Worm (Caenorhabditis elegans) whole organism, L2 larva: ENCODE measurements around the gene W05E10.2.

Experiments
- C34F6.9 ChIP-seq: fragments of 150-350 bp; optimal IDR thresholded peaks from 2 replicates; lab custom pipeline; 2014; ENCODE audit warnings: missing biosample characterization, missing genetic modification characterization
- F13H6.1 ChIP-seq: sonication (generic microtip); optimal IDR thresholded peaks from 2 replicates; lab custom pipeline; 2016; ENCODE audit warnings: missing genetic modification characterization, missing compliant biosample characterization
- R02D3.7 ChIP-seq: fragments of 150-350 bp; optimal IDR thresholded peaks from 2 replicates; lab custom pipeline; 2014; ENCODE audit warnings: missing biosample characterization, missing genetic modification characterization
- Y55F3AM.14 ChIP-seq: fragments of 200-800 bp; sonication (Bioruptor generic); optimal IDR thresholded peaks from 2 replicates; lab custom pipeline; 2018; ENCODE audit warnings: mild to moderate bottlenecking, missing genetic modification characterization, missing compliant biosample characterization
- alr-1 ChIP-seq: fragments of 150-350 bp; optimal IDR thresholded peaks from 2 replicates; lab custom pipeline; 2014; ENCODE audit warnings: missing biosample characterization, missing genetic modification characterization
- aly-2 ChIP-seq: fragments of 150-350 bp; optimal IDR thresholded peaks from 2 replicates; lab custom pipeline; 2014; ENCODE audit warnings: missing biosample characterization, missing genetic modification characterization
- ama-1 ChIP-seq: fragments of 150-350 bp; optimal IDR thresholded peaks from 2 replicates; lab custom pipeline; 2018; ENCODE audit warnings: inconsistent platforms
- blmp-1 ChIP-seq: sonication (generic microtip); optimal IDR thresholded peaks from 2 replicates; lab custom pipeline; 2017; ENCODE audit warnings: missing genetic modification characterization, mild to moderate bottlenecking, missing compliant biosample characterization, antibody characterized with exemption, moderate library complexity; ENCODE audit not compliant: insufficient read depth
- ceh-16 ChIP-seq: fragments of 150-350 bp; optimal IDR thresholded peaks from 2 replicates; lab custom pipeline; 2014; ENCODE audit warnings: missing biosample characterization, missing genetic modification characterization
- ceh-82 ChIP-seq: fragments of 150-350 bp; optimal IDR thresholded peaks from 2 replicates; lab custom pipeline; 2014; ENCODE audit warnings: missing biosample characterization, missing genetic modification characterization
- crh-2 ChIP-seq: sonication (generic microtip); optimal IDR thresholded peaks from 2 replicates; lab custom pipeline; 2017; ENCODE audit warnings: missing biosample characterization, missing genetic modification characterization
- dmd-4 ChIP-seq: sonication (generic microtip); optimal IDR thresholded peaks from 2 replicates; lab custom pipeline; 2017; ENCODE audit warnings: missing biosample characterization, missing genetic modification characterization
- elt-1 ChIP-seq: fragments of 150-350 bp; optimal IDR thresholded peaks from 2 replicates; lab custom pipeline; 2014; ENCODE audit warnings: missing biosample characterization, missing genetic modification characterization
- fos-1 ChIP-seq: fragments of 150-350 bp; optimal IDR thresholded peaks from 2 replicates; lab custom pipeline; 2014; ENCODE audit warnings: missing biosample characterization, missing genetic modification characterization
- gmeb-1 ChIP-seq: fragments of 150-350 bp; optimal IDR thresholded peaks from 2 replicates; lab custom pipeline; 2014; ENCODE audit warnings: missing biosample characterization, missing genetic modification characterization
- lin-11 ChIP-seq: fragments of 150-350 bp; sonication (generic microtip); optimal IDR thresholded peaks from 2 replicates; lab custom pipeline; 2014; ENCODE audit warnings: missing biosample characterization, missing genetic modification characterization, inconsistent platforms, mixed read lengths
- lin-13 ChIP-seq: fragments of 150-350 bp; optimal IDR thresholded peaks from 2 replicates; lab custom pipeline; 2014; ENCODE audit warnings: missing biosample characterization, missing genetic modification reagents, missing genetic modification characterization
- lin-39 ChIP-seq: fragments of 150-350 bp; optimal IDR thresholded peaks from 2 replicates; lab custom pipeline; 2014; ENCODE audit warnings: missing biosample characterization, missing genetic modification reagents, missing genetic modification characterization
- lsy-2 ChIP-seq, 2 experiments: fragments of 150-350 bp in 1 of 2; sonication (generic microtip) in 1 of 2; optimal IDR thresholded peaks; 2 replicates each; lab custom pipeline; 2014 to 2017; ENCODE audit warnings: missing biosample characterization in 2 of 2, missing genetic modification characterization in 2 of 2
- mab-5 ChIP-seq: fragments of 150-350 bp; optimal IDR thresholded peaks from 2 replicates; lab custom pipeline; 2014; ENCODE audit warnings: missing biosample characterization, missing genetic modification characterization
- mbf-1 ChIP-seq: sonication (generic microtip); optimal IDR thresholded peaks from 2 replicates; lab custom pipeline; 2017; ENCODE audit warnings: missing biosample characterization, missing genetic modification characterization
- mdl-1 ChIP-seq, 2 experiments: fragments of 150-350 bp in 1 of 2; sonication (generic microtip) in 1 of 2; optimal IDR thresholded peaks; 2 replicates each; lab custom pipeline; 2017; ENCODE audit warnings: missing biosample characterization in 2 of 2, missing genetic modification characterization in 2 of 2
- nhr-10 ChIP-seq: sonication (generic microtip); optimal IDR thresholded peaks from 2 replicates; lab custom pipeline; 2017; ENCODE audit warnings: missing biosample characterization, missing genetic modification characterization
- nhr-11 ChIP-seq: fragments of 150-350 bp; optimal IDR thresholded peaks from 2 replicates; lab custom pipeline; 2014; ENCODE audit warnings: missing biosample characterization, missing genetic modification characterization
- nhr-129 ChIP-seq: fragments of 150-350 bp; optimal IDR thresholded peaks from 2 replicates; lab custom pipeline; 2014; ENCODE audit warnings: missing biosample characterization, missing genetic modification characterization
- nhr-21 ChIP-seq: fragments of 150-350 bp; optimal IDR thresholded peaks from 2 replicates; lab custom pipeline; 2014; ENCODE audit warnings: missing biosample characterization, missing genetic modification characterization
- nhr-23 ChIP-seq: fragments of 150-350 bp; optimal IDR thresholded peaks from 2 replicates; lab custom pipeline; 2014; ENCODE audit warnings: missing biosample characterization, missing genetic modification reagents, missing genetic modification characterization
- nhr-237 ChIP-seq: fragments of 150-350 bp; optimal IDR thresholded peaks from 2 replicates; lab custom pipeline; 2014; ENCODE audit warnings: missing biosample characterization, missing genetic modification characterization
- nhr-25 ChIP-seq: fragments of 150-350 bp; sonication (generic microtip); optimal IDR thresholded peaks from 3 replicates; lab custom pipeline; 2014; ENCODE audit warnings: missing biosample characterization, missing genetic modification characterization
- nhr-6 ChIP-seq: fragments of 150-350 bp; optimal IDR thresholded peaks from 2 replicates; lab custom pipeline; 2014; ENCODE audit warnings: missing biosample characterization, missing genetic modification characterization
- peb-1 ChIP-seq: fragments of 150-350 bp; optimal IDR thresholded peaks from 2 replicates; lab custom pipeline; 2014; ENCODE audit warnings: missing biosample characterization, missing genetic modification characterization
- skn-1 ChIP-seq: sonication (generic microtip); optimal IDR thresholded peaks from 2 replicates; lab custom pipeline; 2017; ENCODE audit warnings: missing biosample characterization, missing genetic modification characterization
- sma-3 ChIP-seq: sonication (generic microtip); optimal IDR thresholded peaks from 2 replicates; lab custom pipeline; 2016; ENCODE audit warnings: missing genetic modification reagents, missing genetic modification characterization, missing compliant biosample characterization
- sma-9 ChIP-seq, 2 experiments: fragments of 150-350 bp in 1 of 2; sonication (generic microtip) in 1 of 2; optimal IDR thresholded peaks; 2 replicates each; lab custom pipeline; 2014 to 2016; ENCODE audit warnings: missing genetic modification characterization in 2 of 2, mild to moderate bottlenecking in 1 of 2, missing biosample characterization in 1 of 2, missing compliant biosample characterization in 1 of 2, missing genetic modification reagents in 1 of 2, moderate library complexity in 1 of 2
- snpc-4 ChIP-seq: fragments of 150-350 bp; optimal IDR thresholded peaks from 2 replicates; lab custom pipeline; 2014; ENCODE audit warnings: missing biosample characterization, missing genetic modification characterization
- unc-39 ChIP-seq: fragments of 150-350 bp; optimal IDR thresholded peaks from 2 replicates; lab custom pipeline; 2014; ENCODE audit warnings: missing biosample characterization, missing genetic modification characterization
- unc-62 ChIP-seq: fragments of 150-350 bp; optimal IDR thresholded peaks from 2 replicates; lab custom pipeline; 2014; ENCODE audit warnings: missing biosample characterization, missing genetic modification reagents, missing genetic modification characterization
- zag-1 ChIP-seq: fragments of 150-350 bp; optimal IDR thresholded peaks from 2 replicates; lab custom pipeline; 2014; ENCODE audit warnings: missing biosample characterization, missing genetic modification characterization
- ztf-4 ChIP-seq: fragments of 150-350 bp; optimal IDR thresholded peaks from 2 replicates; lab custom pipeline; 2014; ENCODE audit warnings: missing biosample characterization, missing genetic modification characterization

The W05E10.2 gene

ce11 chrV:11677494-11677893, 9.5 kb upstream of the W05E10.2 start (continued):
- no peak for TF ChIP-seq dmd-4 (tag; lab: Kevin White, UChicago)
- no peak for TF ChIP-seq peb-1 (tag; lab: Kevin White, UChicago)
- no peak for TF ChIP-seq ama-1 (lab: Kevin White, UChicago)
- peak; percentile 29 for TF ChIP-seq F13H6.1 (tag; lab: Kevin White, UChicago)
- no peak for TF ChIP-seq lin-13 (GFP tag; lab: Kevin White, UChicago)
- TF ChIP-seq C34F6.9 = peak; percentile 45
- no peak for TF ChIP-seq mbf-1
- no peak for TF ChIP-seq unc-62 (GFP tag; lab: Kevin White, UChicago)
- TF ChIP-seq nhr-237 = no peak
- TF ChIP-seq ceh-82 (tag; lab: Kevin White, UChicago) = no peak
- TF ChIP-seq ztf-4 (tag; lab: Kevin White, UChicago) = no peak
- TF ChIP-seq R02D3.7 (tag; lab: Kevin White, UChicago) = no peak
- no peak for TF ChIP-seq alr-1 (tag; lab: Kevin White, UChicago)
- TF ChIP-seq aly-2 (tag; lab: Kevin White, UChicago) = no peak
- TF ChIP-seq elt-1 (tag; lab: Kevin White, UChicago) = no peak
- peak; percentile 54 for TF ChIP-seq sma-9 (GFP tag; optimal IDR thresholded peaks at IDR 0.05; lab: Kevin White, UChicago)
- TF ChIP-seq sma-9 (tag; optimal IDR thresholded peaks at IDR 0.05; lab: Kevin White, UChicago) = no peak
- no peak for TF ChIP-seq nhr-23 (tag; lab: Kevin White, UChicago)
- no peak for TF ChIP-seq lin-11
- TF ChIP-seq nhr-10 = no peak
- no peak for TF ChIP-seq sma-3 (GFP tag; lab: Kevin White, UChicago)
- TF ChIP-seq mdl-1 (tag; optimal IDR thresholded peaks at IDR 0.05; lab: Kevin White, UChicago) = no peak
- TF ChIP-seq mab-5 = no peak
- no peak for TF ChIP-seq skn-1
- TF ChIP-seq snpc-4 (tag; lab: Kevin White, UChicago) = no peak

DNA sequence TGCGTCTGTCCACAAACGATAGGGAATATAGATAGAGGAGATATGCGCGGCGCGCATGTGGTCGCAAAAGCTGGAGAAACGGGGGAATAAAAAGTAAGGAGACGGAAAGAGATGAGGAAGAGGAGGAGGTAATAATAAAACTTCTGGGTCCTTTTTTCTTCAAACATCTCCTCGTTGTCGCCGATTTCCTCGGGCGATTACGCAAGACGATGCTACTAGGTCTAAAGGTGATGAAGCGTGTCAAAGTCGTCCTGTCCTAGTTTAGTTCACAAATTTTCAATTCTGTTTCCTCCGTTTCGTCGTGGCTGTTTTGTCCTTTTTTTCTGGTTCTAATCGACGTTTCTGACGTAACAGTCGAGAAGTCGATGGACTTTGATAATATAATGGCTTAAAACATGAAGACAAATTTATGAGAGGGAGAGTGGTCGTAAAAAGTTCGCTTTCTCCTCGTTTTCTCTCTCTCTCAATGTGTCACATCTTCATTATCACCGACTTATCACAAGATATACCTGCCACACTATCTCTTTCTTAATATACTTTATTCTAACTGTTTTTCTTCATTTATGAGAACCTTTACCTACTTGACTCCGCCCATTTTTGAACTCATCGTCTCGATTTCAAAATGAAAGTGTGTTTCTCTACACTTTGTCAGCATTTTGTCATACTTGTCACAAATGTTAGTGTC, 6.3 kb upstream of the W05E10.2 start:
- peak; percentile 49 for TF ChIP-seq crh-2 (tag; lab: Kevin White, UChicago)
- peak; percentile 4 for TF ChIP-seq nhr-21 (tag; lab: Kevin White, UChicago)
- peak; percentile 98 for TF ChIP-seq blmp-1 (tag; lab: Kevin White, UChicago)
- TF ChIP-seq ceh-16 (tag; lab: Kevin White, UChicago) = no peak
- TF ChIP-seq ztf-4 (tag; lab: Kevin White, UChicago) = no peak
- TF ChIP-seq unc-62 (GFP tag; lab: Kevin White, UChicago) = no peak
- TF ChIP-seq fos-1 (tag; lab: Kevin White, UChicago) = peak; percentile 0
- TF ChIP-seq sma-9 (GFP tag; optimal IDR thresholded peaks at IDR 0.05; lab: Kevin White, UChicago) = peak; percentile 56
- no peak for TF ChIP-seq sma-9 (tag; optimal IDR thresholded peaks at IDR 0.05; lab: Kevin White, UChicago)

DNA sequence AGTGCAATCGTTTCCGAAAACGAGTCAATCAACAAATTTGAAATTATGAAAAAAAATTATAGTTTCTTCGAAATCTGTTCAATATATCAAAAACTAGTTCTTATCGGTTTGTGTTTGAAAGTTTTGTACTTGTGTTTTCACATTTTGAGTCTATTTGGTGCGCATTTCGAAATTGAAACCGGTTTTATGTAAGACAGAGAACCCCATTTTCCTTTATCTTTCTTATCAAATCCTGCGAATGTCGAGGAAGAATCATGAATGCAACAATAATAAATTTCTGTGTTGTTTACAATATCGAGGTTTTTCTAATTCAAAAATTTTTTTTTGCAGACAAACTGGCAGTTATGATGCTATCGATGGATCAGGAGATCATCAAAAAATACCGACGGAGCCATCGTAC, 4.1 kb upstream of the W05E10.2 start:
- no peak for TF ChIP-seq lin-11
- TF ChIP-seq lsy-2 (tag; optimal IDR thresholded peaks at IDR 0.05; lab: Kevin White, UChicago) = no peak
- no peak for TF ChIP-seq unc-62 (GFP tag; lab: Kevin White, UChicago)
- no peak for TF ChIP-seq ztf-4 (tag; lab: Kevin White, UChicago)
- TF ChIP-seq Y55F3AM.14 (GFP tag; lab: Kevin White, UChicago) = no peak
- peak; percentile 10 for TF ChIP-seq nhr-21 (tag; lab: Kevin White, UChicago)
- TF ChIP-seq dmd-4 (tag; lab: Kevin White, UChicago) = no peak
- no peak for TF ChIP-seq nhr-129 (tag; lab: Kevin White, UChicago)
- no peak for TF ChIP-seq nhr-6
- no peak for TF ChIP-seq unc-39
- peak; percentile 21 for TF ChIP-seq nhr-25 (tag; lab: Kevin White, UChicago)
- no peak for TF ChIP-seq F13H6.1 (tag; lab: Kevin White, UChicago)
- no peak for TF ChIP-seq mdl-1 (tag; optimal IDR thresholded peaks at IDR 0.05; lab: Kevin White, UChicago)

DNA sequence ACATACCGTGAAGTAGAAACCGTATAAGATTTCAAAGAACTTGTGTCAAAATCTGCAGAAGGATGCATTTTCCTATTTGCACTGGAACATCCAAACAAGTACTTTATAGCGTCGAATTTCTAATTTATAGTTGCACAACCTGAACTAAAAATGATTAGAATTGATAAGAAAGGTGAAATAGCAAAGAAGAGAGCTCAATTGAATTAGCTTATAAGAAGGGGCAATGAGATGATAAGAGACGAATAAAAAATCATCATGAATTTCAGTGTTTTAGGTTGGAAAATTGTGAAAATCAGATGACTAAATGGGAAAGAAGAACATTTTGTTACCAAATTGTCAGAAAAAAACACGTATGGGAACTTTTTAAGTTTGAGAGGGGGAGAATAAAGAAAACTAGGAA, 4.6 kb downstream of the W05E10.2 start, which contains the start of gene W05E10.1:
TSS of gene W05E10.1 (minus strand) at position 139 of the 400 bp plus-strand sequence.
- TF ChIP-seq F13H6.1 (tag; lab: Kevin White, UChicago) (no peak), zag-1 (tag; lab: Kevin White, UChicago) (no peak), mbf-1 (no peak), nhr-11 (tag; lab: Kevin White, UChicago) (no peak), skn-1 (peak; percentile 38), sma-9 (GFP tag; optimal IDR thresholded peaks at IDR 0.05; lab: Kevin White, UChicago) (no peak), sma-9 (tag; optimal IDR thresholded peaks at IDR 0.05; lab: Kevin White, UChicago) (no peak), gmeb-1 (tag; lab: Kevin White, UChicago) (no peak), lin-39 (tag; lab: Kevin White, UChicago) (no peak), aly-2 (tag; lab: Kevin White, UChicago) (no peak), Y55F3AM.14 (GFP tag; lab: Kevin White, UChicago) (no peak), nhr-129 (tag; lab: Kevin White, UChicago) (no peak), fos-1 (tag; lab: Kevin White, UChicago) (peak; percentile 84)
- TF ChIP-seq, all 48 proteins: peak for 2
